Worm (Caenorhabditis elegans) whole organism, L4 larva: ENCODE data around the gene C18H9.6.

Source experiments
- ZK337.2 ChIP-seq: fragments of 200-800 bp; sonication (Bioruptor generic); IDR thresholded peaks from 2 replicates; pipeline ENCODE4 v1.3.6; 2022; ENCODE audit warnings: missing genetic modification reagents, missing genetic modification characterization, missing compliant biosample characterization
- ama-1 ChIP-seq: fragments of 150-350 bp; optimal IDR thresholded peaks from 2 replicates; lab custom pipeline; 2014; ENCODE audit warnings: inconsistent platforms, mixed read lengths
- ceh-82 ChIP-seq: sonication (generic microtip); optimal IDR thresholded peaks from 2 replicates; lab custom pipeline; 2017; ENCODE audit warnings: missing biosample characterization, missing genetic modification characterization
- hlh-30 ChIP-seq: sonication (generic microtip); optimal IDR thresholded peaks from 2 replicates; lab custom pipeline; 2017; ENCODE audit warnings: antibody characterized with exemption, mild to moderate bottlenecking, missing genetic modification characterization, missing compliant biosample characterization; ENCODE audit not compliant: insufficient read depth
- lsy-2 ChIP-seq, 2 experiments: fragments of 150-350 bp in 1 of 2; sonication (generic microtip) in 1 of 2; optimal IDR thresholded peaks; 2 replicates each; lab custom pipeline; 2014 to 2017; ENCODE audit warnings: missing biosample characterization in 2 of 2, missing genetic modification characterization in 2 of 2
- mep-1 ChIP-seq: fragments of 150-350 bp; sonication (generic microtip); optimal IDR thresholded peaks from 3 replicates; lab custom pipeline; 2014; ENCODE audit warnings: missing biosample characterization, missing genetic modification characterization
- nhr-237 ChIP-seq: sonication (generic microtip); optimal IDR thresholded peaks from 2 replicates; lab custom pipeline; 2017; ENCODE audit warnings: missing biosample characterization, missing genetic modification characterization
- nhr-28 ChIP-seq: fragments of 150-350 bp; optimal IDR thresholded peaks from 2 replicates; lab custom pipeline; 2014; ENCODE audit warnings: missing biosample characterization, missing genetic modification characterization
- snpc-4 ChIP-seq: fragments of 150-350 bp; optimal IDR thresholded peaks from 2 replicates; lab custom pipeline; 2014; ENCODE audit warnings: missing biosample characterization, missing genetic modification characterization
- unc-62 ChIP-seq, 3 experiments: fragments of 150-350 bp in 1 of 3; sonication (generic microtip); optimal IDR thresholded peaks in 2 of 3; peaks in 1 of 3; 1 replicate in 1 of 3; 2 replicates in 2 of 3; lab custom pipeline; 2014 to 2017; ENCODE audit warnings: missing biosample characterization in 3 of 3, missing genetic modification characterization in 3 of 3, missing genetic modification reagents in 3 of 3, missing genotype in 1 of 3
- zip-2 ChIP-seq: fragments of 150-350 bp; optimal IDR thresholded peaks from 2 replicates; lab custom pipeline; 2014; ENCODE audit warnings: missing biosample characterization, missing genetic modification characterization
- ztf-11 ChIP-seq: fragments of 150-350 bp; optimal IDR thresholded peaks from 2 replicates; lab custom pipeline; 2014; ENCODE audit warnings: missing biosample characterization, missing genetic modification characterization

ce11 chrII:6683663-6684285 is 17.7 kb downstream of the C18H9.6 start, which contains the start of gene gyf-1:
- TF ChIP-seq nhr-237 (no peak), lsy-2 (tag; optimal IDR thresholded peaks at IDR 0.05; lab: Kevin White, UChicago) (peak in 1 of 2 experiments; percentile 44), nhr-28 (tag; lab: Kevin White, UChicago) (peak; percentile 63), ztf-11 (tag; lab: Kevin White, UChicago) (no peak), snpc-4 (tag; lab: Kevin White, UChicago) (no peak), unc-62 (GFP tag; optimal IDR thresholded peaks at IDR 0.05 in 1 of 2; lab: Kevin White, UChicago) (peak in 1 of 2 experiments; percentile 33), unc-62 (tag; optimal IDR thresholded peaks at IDR 0.05; lab: Kevin White, UChicago) (no peak), ZK337.2 (GFP tag; lab: Robert Waterston, UW) (no peak), zip-2 (no peak), hlh-30 (tag; lab: Kevin White, UChicago) (peak; percentile 71), mep-1 (tag; lab: Kevin White, UChicago) (no peak), ceh-82 (tag; lab: Kevin White, UChicago) (no peak), ama-1 (peak; percentile 19)
